Fruit fly (Drosophila melanogaster): ENCODE data around the gene ds.

Gene ds

dm6 chr2L:594635-595384, 120.0 kb downstream of the ds start, which contains the start of gene Gsc:
Gsc (minus strand) TSS chr2L:594685.
- TF ChIP-seq CG31627 (GFP tag; optimal IDR thresholded peaks at IDR 0.05) (no peak), ss (GFP tag; optimal IDR thresholded peaks at IDR 0.05) (no peak), CG7368 (GFP tag; optimal IDR thresholded peaks at IDR 0.05) (peak; percentile 30), Sox15 (GFP tag; optimal IDR thresholded peaks at IDR 0.05) (no peak), fkh (GFP tag; optimal IDR thresholded peaks at IDR 0.05) (peak; percentile 15), CG6854 (GFP tag; optimal IDR thresholded peaks at IDR 0.05) (no peak), Gug (GFP tag; IDR thresholded peaks at IDR 0.05) (no peak), CG9139 (GFP tag; optimal IDR thresholded peaks at IDR 0.05) (no peak), CG6808 (GFP tag; optimal IDR thresholded peaks at IDR 0.05) (no peak), achi (GFP tag; optimal IDR thresholded peaks at IDR 0.05) (no peak), eg (GFP tag; IDR thresholded peaks at IDR 0.05) (no peak), vri (GFP tag; optimal IDR thresholded peaks at IDR 0.05) (no peak), OdsH (GFP tag; optimal IDR thresholded peaks at IDR 0.05) (no peak), CG16779 (tag; optimal IDR thresholded peaks at IDR 0.05) (no peak), svp (GFP tag) (no peak), CG8632 (GFP tag; optimal IDR thresholded peaks at IDR 0.05) (no peak)

dm6 chr2L:594048-594447, 120.7 kb downstream of the ds start:
- TF ChIP-seq Smox (GFP tag; optimal IDR thresholded peaks at IDR 0.05): no peak
- TF ChIP-seq cyc (GFP tag; optimal IDR thresholded peaks at IDR 0.05): no peak
- no peak for TF ChIP-seq fd59A (GFP tag; optimal IDR thresholded peaks at IDR 0.05)
- TF ChIP-seq CG6276 (GFP tag; optimal IDR thresholded peaks at IDR 0.05): no peak
- TF ChIP-seq acj6 (GFP tag; optimal IDR thresholded peaks at IDR 0.05): no peak
- no peak for TF ChIP-seq Eip75B (GFP tag; optimal IDR thresholded peaks at IDR 0.05)
- TF ChIP-seq svp (GFP tag): no peak
- no peak for TF ChIP-seq lz (GFP tag; optimal IDR thresholded peaks at IDR 0.05)
- TF ChIP-seq fkh (GFP tag; optimal IDR thresholded peaks at IDR 0.05): no peak

dm6 chr2L:591511-591910, 123.3 kb downstream of the ds start:
- no peak for TF ChIP-seq CG7368 (GFP tag; optimal IDR thresholded peaks at IDR 0.05)
- no peak for TF ChIP-seq Sox15 (GFP tag; optimal IDR thresholded peaks at IDR 0.05)
- no peak for TF ChIP-seq net (GFP tag; optimal IDR thresholded peaks at IDR 0.05)
- TF ChIP-seq OdsH (GFP tag; optimal IDR thresholded peaks at IDR 0.05): no peak
- no peak for TF ChIP-seq CG3919 (GFP tag; optimal IDR thresholded peaks at IDR 0.05)
- peak; percentile 6 for TF ChIP-seq fkh (GFP tag; optimal IDR thresholded peaks at IDR 0.05)
- TF ChIP-seq cyc (GFP tag; optimal IDR thresholded peaks at IDR 0.05): no peak
- TF ChIP-seq CG6276 (GFP tag; optimal IDR thresholded peaks at IDR 0.05): no peak
- TF ChIP-seq CG6792 (GFP tag; optimal IDR thresholded peaks at IDR 0.05): no peak
